Worm (Caenorhabditis elegans) whole organism, L4 larva: ENCODE measurements around the gene taf-3.

Source experiments
- egl-27 ChIP-seq: sonication (generic microtip); optimal IDR thresholded peaks from 3 replicates; lab custom pipeline; 2017; ENCODE audit warnings: missing biosample characterization, missing genetic modification reagents, missing genetic modification characterization
- lin-38 ChIP-seq: fragments of 200-800 bp; sonication (Bioruptor generic); IDR thresholded peaks from 2 replicates; pipeline ENCODE4 v1.3.6; 2022; ENCODE audit warnings: missing genetic modification reagents, missing genetic modification characterization, missing compliant biosample characterization
- unc-39 ChIP-seq: sonication (generic microtip); optimal IDR thresholded peaks from 2 replicates; lab custom pipeline; 2017; ENCODE audit warnings: missing biosample characterization, missing genetic modification characterization

DNA sequence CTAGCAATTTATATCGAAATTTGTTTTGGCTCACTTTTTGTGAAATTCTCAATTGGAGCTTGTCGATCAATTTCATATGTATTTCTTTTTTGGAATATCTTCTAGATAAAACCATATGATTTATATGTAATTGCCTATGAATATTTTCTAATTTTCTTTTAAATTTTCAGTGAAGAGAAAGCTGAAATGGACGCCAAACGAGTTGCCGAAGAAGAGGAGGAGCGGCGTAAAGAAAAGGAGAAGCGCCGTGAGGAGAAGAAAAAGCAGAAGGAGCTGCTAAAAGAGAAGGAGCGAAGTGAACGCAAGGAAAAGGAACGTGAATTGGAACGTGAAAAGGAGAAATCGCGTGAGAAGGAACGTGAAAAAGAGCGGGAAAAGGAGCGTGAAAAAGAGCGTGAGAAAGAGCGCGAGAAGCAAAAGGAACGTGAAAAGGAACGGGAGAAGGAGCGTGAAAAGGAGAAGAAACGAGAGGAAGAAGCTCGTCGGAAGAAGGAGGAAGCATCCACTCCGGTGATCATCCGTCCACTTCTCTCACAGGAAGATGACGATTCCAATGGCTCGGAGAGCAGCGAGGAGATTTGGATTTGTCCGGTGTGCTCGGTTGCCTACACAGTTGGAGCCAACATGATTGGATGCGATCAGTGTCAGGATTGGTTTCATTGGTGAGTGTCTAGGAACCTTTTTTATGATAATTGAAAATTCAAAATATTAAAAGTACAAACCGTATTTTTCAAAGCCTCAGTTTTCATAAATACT is 11.8 kb downstream of the taf-3 start:
- no peak for TF ChIP-seq unc-39 (tag; lab: Kevin White, UChicago)
- no peak for TF ChIP-seq lin-38
- TF ChIP-seq egl-27 = no peak
